Worm (Caenorhabditis elegans) whole organism, L1 larva: ENCODE measurements around the gene T19H12.2.
A peak's percentile ranks its signal among the peaks of the same experiment; 100 is the strongest.

Experiments
- C04F5.9 ChIP-seq: sonication (generic microtip); optimal IDR thresholded peaks from 2 replicates; lab custom pipeline; 2016; ENCODE audit warnings: missing genetic modification characterization, missing compliant biosample characterization
- C16A3.4 ChIP-seq: fragments of 150-350 bp; optimal IDR thresholded peaks from 2 replicates; lab custom pipeline; 2014; ENCODE audit warnings: missing biosample characterization, missing genetic modification characterization
- F16B12.6 ChIP-seq: fragments of 150-350 bp; optimal IDR thresholded peaks from 2 replicates; lab custom pipeline; 2014; ENCODE audit warnings: missing biosample characterization, missing genetic modification characterization
- aha-1 ChIP-seq: fragments of 150-350 bp; optimal IDR thresholded peaks from 2 replicates; lab custom pipeline; 2014; ENCODE audit warnings: missing biosample characterization, missing genetic modification characterization
- aly-2 ChIP-seq: fragments of 150-350 bp; optimal IDR thresholded peaks from 2 replicates; lab custom pipeline; 2014; ENCODE audit warnings: missing biosample characterization, missing genetic modification characterization
- ama-1 ChIP-seq: fragments of 150-350 bp; optimal IDR thresholded peaks from 2 replicates; lab custom pipeline; 2014
- ceh-8 ChIP-seq: fragments of 200-800 bp; sonication (Bioruptor generic); optimal IDR thresholded peaks from 2 replicates; lab custom pipeline; 2018; ENCODE audit warnings: mild to moderate bottlenecking, missing genetic modification characterization, moderate library complexity, missing compliant biosample characterization
- ceh-88 ChIP-seq: fragments of 200-800 bp; sonication (Bioruptor generic); IDR thresholded peaks from 2 replicates; pipeline ENCODE4 v1.3.6; 2022; ENCODE audit warnings: missing genetic modification characterization, missing compliant biosample characterization
- ces-1 ChIP-seq: fragments of 150-350 bp; optimal IDR thresholded peaks from 2 replicates; lab custom pipeline; 2014; ENCODE audit warnings: missing biosample characterization, missing genetic modification reagents, missing genetic modification characterization
- dsc-1 ChIP-seq: sonication (generic microtip); optimal IDR thresholded peaks from 2 replicates; lab custom pipeline; 2016; ENCODE audit warnings: mild to moderate bottlenecking, missing genetic modification characterization, missing compliant biosample characterization
- efl-1 ChIP-seq, 4 experiments: fragments of 150-350 bp; optimal IDR thresholded peaks in 3 of 4; peaks in 1 of 4; 1 replicate in 1 of 4; 2 replicates in 3 of 4; lab custom pipeline; 2014; ENCODE audit warnings: missing biosample characterization in 2 of 4, missing genetic modification characterization in 2 of 4, missing genetic modification reagents in 2 of 4
- efl-3 ChIP-seq: fragments of 200-800 bp; sonication (Bioruptor generic); optimal IDR thresholded peaks from 2 replicates; lab custom pipeline; 2018; ENCODE audit warnings: mild to moderate bottlenecking, missing genetic modification characterization, missing compliant biosample characterization
- egl-13 ChIP-seq: sonication (generic microtip); optimal IDR thresholded peaks from 2 replicates; lab custom pipeline; 2016; ENCODE audit warnings: missing genotype, missing genetic modification reagents, missing genetic modification characterization, missing compliant biosample characterization
- egl-27 ChIP-seq, 2 experiments: fragments of 150-350 bp in 1 of 2; sonication (generic microtip); optimal IDR thresholded peaks; 3 replicates each; lab custom pipeline; 2017 to 2018; ENCODE audit warnings: missing biosample characterization in 2 of 2, missing genetic modification characterization in 2 of 2, missing genetic modification reagents in 2 of 2
- elt-3 ChIP-seq, 6 experiments: fragments of 150-350 bp in 1 of 6; sonication (generic microtip); optimal IDR thresholded peaks; 2 replicates each; lab custom pipeline; 2017 to 2018; ENCODE audit warnings: missing biosample characterization in 6 of 6, missing genetic modification characterization in 6 of 6, inconsistent platforms in 1 of 6
- ets-5 ChIP-seq: fragments of 200-800 bp; sonication (Bioruptor generic); IDR thresholded peaks from 2 replicates; pipeline ENCODE4 v1.3.6; 2022; ENCODE audit warnings: missing genetic modification characterization, missing compliant biosample characterization
- fkh-10 ChIP-seq: sonication (generic microtip); optimal IDR thresholded peaks from 2 replicates; lab custom pipeline; 2017; ENCODE audit warnings: missing biosample characterization, missing genetic modification reagents, missing genetic modification characterization
- fkh-8 ChIP-seq: sonication (generic microtip); optimal IDR thresholded peaks from 2 replicates; lab custom pipeline; 2016; ENCODE audit warnings: mild to moderate bottlenecking, missing genetic modification characterization, missing compliant biosample characterization
- hlh-17 ChIP-seq: fragments of 200-800 bp; sonication (Bioruptor generic); optimal IDR thresholded peaks from 2 replicates; lab custom pipeline; 2018; ENCODE audit warnings: missing genetic modification characterization, mild to moderate bottlenecking, missing compliant biosample characterization, moderate library complexity, borderline replicate concordance
- irx-1 ChIP-seq: sonication (generic microtip); optimal IDR thresholded peaks from 2 replicates; lab custom pipeline; 2016; ENCODE audit warnings: missing genetic modification characterization, missing compliant biosample characterization
- isw-1 ChIP-seq: fragments of 200-800 bp; sonication (Bioruptor generic); IDR thresholded peaks from 2 replicates; pipeline ENCODE4 v1.3.6; 2022; ENCODE audit warnings: missing genetic modification characterization, missing compliant biosample characterization
- lin-15B ChIP-seq: fragments of 150-350 bp; sonication (generic microtip); optimal IDR thresholded peaks from 3 replicates; lab custom pipeline; 2014; ENCODE audit warnings: missing biosample characterization, missing genetic modification characterization
- lsy-2 ChIP-seq, 2 experiments: fragments of 150-350 bp; optimal IDR thresholded peaks; 2 replicates each; lab custom pipeline; 2014; ENCODE audit warnings: missing biosample characterization in 2 of 2, missing genetic modification characterization in 2 of 2
- mef-2 ChIP-seq: fragments of 150-350 bp; optimal IDR thresholded peaks from 2 replicates; lab custom pipeline; 2014; ENCODE audit warnings: missing biosample characterization, missing genetic modification characterization
- nhr-11 ChIP-seq: fragments of 150-350 bp; optimal IDR thresholded peaks from 2 replicates; lab custom pipeline; 2014; ENCODE audit warnings: missing biosample characterization, missing genetic modification characterization
- nhr-12 ChIP-seq: sonication (generic microtip); optimal IDR thresholded peaks from 2 replicates; lab custom pipeline; 2017; ENCODE audit warnings: missing biosample characterization, missing genetic modification characterization
- nhr-20 ChIP-seq: sonication (generic microtip); optimal IDR thresholded peaks from 2 replicates; lab custom pipeline; 2016; ENCODE audit warnings: mild to moderate bottlenecking, missing genetic modification characterization, missing compliant biosample characterization
- nhr-237 ChIP-seq: fragments of 150-350 bp; optimal IDR thresholded peaks from 2 replicates; lab custom pipeline; 2014; ENCODE audit warnings: missing biosample characterization, missing genetic modification characterization
- nhr-47 ChIP-seq: sonication (generic microtip); optimal IDR thresholded peaks from 2 replicates; lab custom pipeline; 2016; ENCODE audit warnings: mild to moderate bottlenecking, missing genetic modification characterization, moderate library complexity, missing compliant biosample characterization
- nhr-71 ChIP-seq: sonication (generic microtip); optimal IDR thresholded peaks from 2 replicates; lab custom pipeline; 2016; ENCODE audit warnings: mild to moderate bottlenecking, missing genetic modification characterization, moderate library complexity, missing compliant biosample characterization
- nhr-76 ChIP-seq: sonication (generic microtip); optimal IDR thresholded peaks from 2 replicates; lab custom pipeline; 2017; ENCODE audit warnings: missing biosample characterization, missing genetic modification characterization
- nhr-77 ChIP-seq: fragments of 150-350 bp; optimal IDR thresholded peaks from 2 replicates; lab custom pipeline; 2014; ENCODE audit warnings: missing biosample characterization, missing genetic modification characterization
- nhr-84 ChIP-seq: sonication (generic microtip); optimal IDR thresholded peaks from 2 replicates; lab custom pipeline; 2017; ENCODE audit warnings: missing biosample characterization, missing genetic modification characterization
- nhr-85 ChIP-seq: sonication (generic microtip); peaks from one replicate; lab custom pipeline; 2016; ENCODE audit warnings: missing genetic modification characterization, inconsistent platforms, missing compliant biosample characterization
- pag-3 ChIP-seq: sonication (generic microtip); optimal IDR thresholded peaks from 2 replicates; lab custom pipeline; 2017; ENCODE audit warnings: missing genetic modification characterization, mild to moderate bottlenecking, missing compliant biosample characterization, antibody characterized with exemption, borderline replicate concordance; ENCODE audit not compliant: insufficient read depth
- skn-1 ChIP-seq: fragments of 150-350 bp; optimal IDR thresholded peaks from 2 replicates; lab custom pipeline; 2014; ENCODE audit warnings: missing biosample characterization, missing genetic modification characterization
- snu-23 ChIP-seq: sonication (generic microtip); optimal IDR thresholded peaks from 2 replicates; lab custom pipeline; 2016; ENCODE audit warnings: missing genetic modification characterization, missing compliant biosample characterization
- sptf-1 ChIP-seq: fragments of 150-350 bp; optimal IDR thresholded peaks from 2 replicates; lab custom pipeline; 2014; ENCODE audit warnings: missing biosample characterization, missing genetic modification characterization
- sup-37 ChIP-seq: fragments of 200-800 bp; sonication (Bioruptor generic); optimal IDR thresholded peaks from 2 replicates; lab custom pipeline; 2018; ENCODE audit warnings: mild to moderate bottlenecking, missing genetic modification characterization, missing compliant biosample characterization
- tbx-2 ChIP-seq: sonication (generic microtip); optimal IDR thresholded peaks from 2 replicates; lab custom pipeline; 2016; ENCODE audit warnings: missing genetic modification characterization, missing compliant biosample characterization
- tlp-1 ChIP-seq: fragments of 150-350 bp; optimal IDR thresholded peaks from 2 replicates; lab custom pipeline; 2014; ENCODE audit warnings: missing biosample characterization, missing genetic modification characterization
- unc-30 ChIP-seq: sonication (generic microtip); optimal IDR thresholded peaks from 2 replicates; lab custom pipeline; 2017; ENCODE audit warnings: missing biosample characterization, missing genetic modification characterization
- unc-98 ChIP-seq: fragments of 200-800 bp; sonication (Bioruptor generic); IDR thresholded peaks from 2 replicates; pipeline ENCODE4 v1.3.6; 2022; ENCODE audit warnings: missing genetic modification characterization, missing compliant biosample characterization
- vab-15 ChIP-seq: sonication (generic microtip); optimal IDR thresholded peaks from 2 replicates; lab custom pipeline; 2017; ENCODE audit warnings: missing genotype, mild to moderate bottlenecking, missing genetic modification characterization, missing compliant biosample characterization
- zag-1 ChIP-seq: fragments of 150-350 bp; optimal IDR thresholded peaks from 2 replicates; lab custom pipeline; 2014; ENCODE audit warnings: missing biosample characterization, missing genetic modification characterization
- ztf-4 ChIP-seq: fragments of 150-350 bp; optimal IDR thresholded peaks from 2 replicates; lab custom pipeline; 2014; ENCODE audit warnings: missing biosample characterization, missing genetic modification characterization

T19H12.2 gene

DNA sequence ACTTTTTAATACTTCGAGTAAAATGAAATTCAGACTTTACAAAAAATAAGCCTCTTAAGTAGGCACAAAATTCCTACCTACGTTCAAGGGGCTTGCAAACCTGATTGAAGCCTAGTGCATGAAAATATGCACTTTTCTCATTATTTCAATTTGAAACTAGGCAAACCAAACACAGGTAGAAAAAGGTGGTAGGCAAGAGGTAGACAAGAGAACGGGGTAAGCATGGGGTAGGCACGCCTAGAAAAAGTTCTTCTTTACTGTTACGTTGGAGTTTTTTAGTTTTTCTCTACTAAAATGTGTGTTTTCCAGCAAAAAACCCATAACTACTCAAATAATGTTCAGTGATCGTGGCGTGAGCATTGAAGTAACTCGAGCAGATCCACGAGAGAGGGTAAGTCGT lies 39.1 kb upstream of the T19H12.2 start, which contains the start of gene nex-4:
nex-4 (plus strand) TSS at position 301 of the 400 bp plus-strand sequence.
- no peak for TF ChIP-seq nhr-85
- TF ChIP-seq ceh-88 (GFP tag; lab: Robert Waterston, UW): no peak
- TF ChIP-seq tbx-2: no peak
- TF ChIP-seq sup-37 (GFP tag; lab: Kevin White, UChicago): no peak
- TF ChIP-seq nhr-237 (tag; lab: Kevin White, UChicago): no peak
- no peak for TF ChIP-seq zag-1 (tag; lab: Kevin White, UChicago)
- TF ChIP-seq aha-1 (tag; lab: Kevin White, UChicago): no peak
- no peak for TF ChIP-seq C04F5.9 (tag; lab: Kevin White, UChicago)
- TF ChIP-seq unc-30: no peak

DNA sequence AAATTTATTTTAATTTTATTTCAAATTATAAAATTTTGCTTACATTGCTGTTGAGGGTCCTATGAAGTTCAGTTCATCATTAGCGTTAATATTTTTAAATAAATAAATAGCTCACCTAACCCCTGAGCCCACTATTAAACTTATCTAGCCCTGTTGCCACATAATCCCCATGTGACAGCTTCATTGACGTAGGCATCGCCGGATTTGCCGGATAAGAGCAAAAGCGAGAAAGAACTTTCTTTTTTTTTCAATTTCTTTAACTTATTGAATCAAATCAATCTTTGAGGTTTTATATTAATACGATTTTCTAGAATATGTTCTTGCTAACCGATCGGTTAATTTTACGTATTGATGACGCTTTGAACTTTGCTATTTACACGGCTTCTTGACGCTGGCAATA lies 38.3 kb upstream of the T19H12.2 start:
- TF ChIP-seq nhr-84 (tag; lab: Kevin White, UChicago): no peak
- no peak for TF ChIP-seq irx-1 (tag; lab: Kevin White, UChicago)
- TF ChIP-seq sptf-1 (tag; lab: Kevin White, UChicago): no peak
- TF ChIP-seq nhr-71 (tag; lab: Kevin White, UChicago): peak; percentile 13
- TF ChIP-seq nhr-47 (tag; lab: Kevin White, UChicago): peak; percentile 9
- no peak for TF ChIP-seq C16A3.4 (tag; lab: Kevin White, UChicago)
- peak; percentile 28 for TF ChIP-seq fkh-8 (tag; lab: Kevin White, UChicago)
- no peak for TF ChIP-seq C04F5.9 (tag; lab: Kevin White, UChicago)
- peak; percentile 55 for TF ChIP-seq egl-13 (tag; lab: Kevin White, UChicago)
- peak; percentile 68 for TF ChIP-seq dsc-1 (tag; lab: Kevin White, UChicago)

DNA sequence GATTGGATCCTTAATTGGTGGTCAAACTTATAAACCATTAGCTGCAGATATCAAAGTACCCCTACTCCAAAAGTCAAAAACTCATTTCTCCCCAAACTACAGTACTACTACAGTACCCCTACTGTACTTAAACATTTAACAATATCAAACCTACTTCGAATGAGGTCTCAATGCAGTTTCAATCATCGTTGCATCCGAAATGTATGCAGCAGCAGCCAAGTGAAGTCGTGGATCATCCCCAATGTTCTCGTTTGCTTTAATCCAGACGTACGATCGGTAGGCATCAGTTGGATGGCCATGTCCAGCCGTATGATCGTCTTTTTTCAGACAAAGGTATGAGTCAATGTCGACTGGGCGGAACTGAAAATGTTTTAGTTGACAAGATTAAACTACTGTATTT lies 32.7 kb upstream of the T19H12.2 start:
- TF ChIP-seq hlh-17 (GFP tag; lab: Kevin White, UChicago) (no peak), mef-2 (tag; lab: Kevin White, UChicago) (no peak), aly-2 (tag; lab: Kevin White, UChicago) (no peak), nhr-77 (tag; lab: Kevin White, UChicago) (no peak), pag-3 (tag; lab: Kevin White, UChicago) (no peak), nhr-11 (tag; lab: Kevin White, UChicago) (no peak), fkh-10 (GFP tag; lab: Kevin White, UChicago) (no peak), nhr-12 (no peak), lin-15B (no peak), ceh-8 (GFP tag; lab: Kevin White, UChicago) (no peak), ets-5 (GFP tag; lab: Robert Waterston, UW) (no peak), ceh-88 (GFP tag; lab: Robert Waterston, UW) (no peak)

DNA sequence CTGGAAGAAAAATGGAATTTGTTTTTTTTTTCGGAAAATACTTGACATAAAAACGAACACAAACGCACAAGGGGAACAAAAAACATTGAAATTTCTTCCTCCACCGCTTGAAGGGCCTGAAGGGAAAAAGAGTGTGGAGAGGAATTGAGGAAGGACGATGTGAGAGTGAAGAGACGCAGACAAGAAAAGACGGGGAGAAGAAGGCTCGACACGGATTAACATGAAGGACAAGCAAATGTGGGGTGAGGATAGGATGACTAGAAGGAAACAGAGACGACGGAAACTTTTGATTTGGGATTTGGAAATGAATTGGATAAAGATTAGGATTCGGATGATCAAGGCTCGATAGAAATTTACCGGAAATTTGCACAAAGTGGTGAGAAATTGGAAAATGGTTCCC lies 29.7 kb upstream of the T19H12.2 start:
- no peak for TF ChIP-seq ama-1 (lab: Kevin White, UChicago)
- TF ChIP-seq nhr-47 (tag; lab: Kevin White, UChicago): peak; percentile 25
- no peak for TF ChIP-seq aly-2 (tag; lab: Kevin White, UChicago)
- TF ChIP-seq ztf-4 (tag; lab: Kevin White, UChicago): no peak
- TF ChIP-seq C16A3.4 (tag; lab: Kevin White, UChicago): no peak
- TF ChIP-seq fkh-8 (tag; lab: Kevin White, UChicago): peak; percentile 15
- TF ChIP-seq ces-1 (GFP tag; lab: Kevin White, UChicago): no peak
- no peak for TF ChIP-seq skn-1 (tag; lab: Kevin White, UChicago)
- no peak for TF ChIP-seq nhr-76 (tag; lab: Kevin White, UChicago)
- TF ChIP-seq snu-23: peak; percentile 18
- no peak for TF ChIP-seq nhr-237 (tag; lab: Kevin White, UChicago)
- peak; percentile 50 for TF ChIP-seq dsc-1 (tag; lab: Kevin White, UChicago)
- TF ChIP-seq F16B12.6: no peak
- TF ChIP-seq efl-1 (optimal IDR thresholded peaks at IDR 0.05; lab: Kevin White, UChicago): peak; percentile 9 to 15
- TF ChIP-seq efl-1 (GFP tag; optimal IDR thresholded peaks at IDR 0.05 in 1 of 2; lab: Kevin White, UChicago): peak in 1 of 2 experiments; percentile 78
- no peak for TF ChIP-seq tbx-2
- TF ChIP-seq nhr-12: no peak
- peak; percentile 22 for TF ChIP-seq egl-13 (tag; lab: Kevin White, UChicago)
- TF ChIP-seq unc-98 (GFP tag; lab: Robert Waterston, UW): no peak
- no peak for TF ChIP-seq nhr-20 (tag; lab: Kevin White, UChicago)
- no peak for TF ChIP-seq nhr-85
- no peak for TF ChIP-seq elt-3 (tag; optimal IDR thresholded peaks at IDR 0.05; lab: Kevin White, UChicago)
- TF ChIP-seq efl-3: no peak
- TF ChIP-seq tlp-1 (tag; lab: Kevin White, UChicago): no peak
- TF ChIP-seq lsy-2 (tag; optimal IDR thresholded peaks at IDR 0.05; lab: Kevin White, UChicago): peak in 1 of 2 experiments; percentile 13
- TF ChIP-seq hlh-17 (GFP tag; lab: Kevin White, UChicago): no peak
- TF ChIP-seq egl-27 (tag; optimal IDR thresholded peaks at IDR 0.05; lab: Kevin White, UChicago): no peak
- TF ChIP-seq nhr-77 (tag; lab: Kevin White, UChicago): no peak
- no peak for TF ChIP-seq isw-1 (GFP tag; lab: Robert Waterston, UW)
- TF ChIP-seq vab-15 (tag; lab: Kevin White, UChicago): no peak
- no peak for TF ChIP-seq ceh-8 (GFP tag; lab: Kevin White, UChicago)
- TF ChIP-seq irx-1 (tag; lab: Kevin White, UChicago): no peak
